Fruit fly (Drosophila melanogaster) whole organism, wandering third instar larva: Measurements from ENCODE around the gene DCX-EMAP.

Experiments used
- Abd-B ChIP-seq: fragments of >200 bp; optimal IDR thresholded peaks from 2 replicates; lab custom pipeline; 2017; ENCODE audit warnings: missing biosample characterization, missing genetic modification characterization
- CrebA ChIP-seq: fragments of 200-800 bp; sonication (Bioruptor generic); optimal IDR thresholded peaks from 2 replicates; lab custom pipeline; 2016; ENCODE audit warnings: missing biosample characterization, mild to moderate bottlenecking, missing genetic modification characterization, borderline replicate concordance
- OdsH ChIP-seq: fragments of 200-800 bp; sonication (Bioruptor generic); optimal IDR thresholded peaks from 2 replicates; lab custom pipeline; 2016; ENCODE audit warnings: missing biosample characterization, mild to moderate bottlenecking, missing genetic modification characterization
- Rel ChIP-seq, 2 experiments: fragments of 200-800 bp; sonication (Bioruptor generic) in 1 of 2; optimal IDR thresholded peaks; 2 replicates in 1 of 2; 3 replicates in 1 of 2; lab custom pipeline; 2016 to 2019; ENCODE audit warnings: mild to moderate bottlenecking in 2 of 2, missing biosample characterization in 2 of 2, missing genetic modification characterization in 2 of 2, moderate library complexity in 1 of 2
- brk ChIP-seq: fragments of 200-800 bp; sonication (Bioruptor generic); optimal IDR thresholded peaks from 2 replicates; lab custom pipeline; 2016; ENCODE audit warnings: missing biosample characterization, mild to moderate bottlenecking, missing genetic modification characterization
- dmrt93B ChIP-seq: fragments of 200-800 bp; sonication (Bioruptor generic); optimal IDR thresholded peaks from 2 replicates; lab custom pipeline; 2018; ENCODE audit warnings: missing biosample characterization, mild to moderate bottlenecking, missing genetic modification characterization
- h ChIP-seq: fragments of 200-800 bp; sonication (Bioruptor generic); optimal IDR thresholded peaks from 3 replicates; lab custom pipeline; 2016; ENCODE audit warnings: missing biosample characterization, mild to moderate bottlenecking, missing genetic modification characterization
- rgr ChIP-seq: fragments of 200-800 bp; sonication (Bioruptor generic); optimal IDR thresholded peaks from 3 replicates; lab custom pipeline; 2016; ENCODE audit warnings: missing biosample characterization, mild to moderate bottlenecking, missing genetic modification characterization
- woc ChIP-seq: sonication (Bioruptor generic); optimal IDR thresholded peaks from 2 replicates; lab custom pipeline; 2016; ENCODE audit warnings: missing biosample characterization, mild to moderate bottlenecking, missing genetic modification characterization

- TF ChIP-seq h (no peak), Abd-B (GFP tag; lab: Kevin White, UChicago) (no peak), CrebA (GFP tag; lab: Kevin White, UChicago) (no peak), Rel (GFP tag; optimal IDR thresholded peaks at IDR 0.05; lab: Kevin White, UChicago) (no peak), Rel (tag; optimal IDR thresholded peaks at IDR 0.05; lab: Kevin White, UChicago) (no peak), brk (GFP tag; lab: Kevin White, UChicago) (no peak), OdsH (GFP tag; lab: Kevin White, UChicago) (no peak), rgr (GFP tag; lab: Kevin White, UChicago) (no peak), woc (no peak), dmrt93B (GFP tag; lab: Kevin White, UChicago) (no peak)
Observed at dm6 chr3L:14949943-14950342, 46.3 kb downstream of the DCX-EMAP start.
